Fruit fly (Drosophila melanogaster): ENCODE data around the gene emb.
A peak's percentile ranks its signal among the peaks of the same experiment; 100 is the strongest.

dm6 chr2L:8451497-8451896, 48.1 kb downstream of the emb start:
- TF ChIP-seq Abd-B (GFP tag; optimal IDR thresholded peaks at IDR 0.05) (no peak), sage (GFP tag; optimal IDR thresholded peaks at IDR 0.05) (no peak), lola (GFP tag; optimal IDR thresholded peaks at IDR 0.05) (no peak), Hnf4 (GFP tag; optimal IDR thresholded peaks at IDR 0.05) (peak; percentile 4), Hr78 (GFP tag; optimal IDR thresholded peaks at IDR 0.05) (no peak), br (GFP tag; optimal IDR thresholded peaks at IDR 0.05) (no peak), usp (GFP tag; optimal IDR thresholded peaks at IDR 0.05) (no peak), Dif (GFP tag; optimal IDR thresholded peaks at IDR 0.05; ENCODE audit: partially characterized antibody) (peak; percentile 20), Vsx2 (GFP tag; optimal IDR thresholded peaks at IDR 0.05; ENCODE audit: partially characterized antibody) (no peak), rgr (GFP tag; optimal IDR thresholded peaks at IDR 0.05) (no peak), Dfd (GFP tag; optimal IDR thresholded peaks at IDR 0.05) (no peak), OdsH (GFP tag; optimal IDR thresholded peaks at IDR 0.05) (no peak), Hr83 (GFP tag; optimal IDR thresholded peaks at IDR 0.05; ENCODE audit: poor library complexity, severe bottlenecking) (no peak)
